Worm (Caenorhabditis elegans) whole organism, midembryonic: ENCODE measurements around the gene sdz-23.

Source experiments
- T22C8.4 ChIP-seq: fragments of 200-800 bp; sonication (Bioruptor generic); IDR thresholded peaks from 2 replicates; pipeline ENCODE4 v1.3.6; 2022; ENCODE audit warnings: missing genetic modification characterization, missing compliant biosample characterization
- cog-1 ChIP-seq: sonication (generic microtip); optimal IDR thresholded peaks from 2 replicates; lab custom pipeline; 2016; ENCODE audit warnings: missing genetic modification characterization, missing compliant biosample characterization
- flt-1 ChIP-seq: fragments of 200-800 bp; sonication (Bioruptor generic); IDR thresholded peaks from 2 replicates; pipeline ENCODE4 v1.3.6; 2022; ENCODE audit warnings: missing genetic modification characterization, missing compliant biosample characterization
- klf-2 ChIP-seq: fragments of 200-800 bp; sonication (Bioruptor generic); conservative IDR thresholded peaks from 2 replicates; pipeline ENCODE4 v1.3.6; 2022; ENCODE audit warnings: missing genetic modification reagents, missing genetic modification characterization, missing compliant biosample characterization
- med-1 ChIP-seq: sonication (generic microtip); optimal IDR thresholded peaks from 2 replicates; lab custom pipeline; 2017; ENCODE audit warnings: missing genetic modification characterization, mild to moderate bottlenecking, missing compliant biosample characterization, antibody characterized with exemption, missing genetic modification reagents; ENCODE audit not compliant: insufficient read depth
- ref-1 ChIP-seq: fragments of 200-800 bp; sonication (Bioruptor generic); conservative IDR thresholded peaks from 2 replicates; pipeline ENCODE4 v1.3.6; 2022; ENCODE audit warnings: missing genetic modification reagents, missing genetic modification characterization, missing compliant biosample characterization
- tab-1 ChIP-seq: fragments of 200-800 bp; sonication (Bioruptor generic); IDR thresholded peaks from 2 replicates; pipeline ENCODE4 v1.3.6; 2022; ENCODE audit warnings: missing genetic modification characterization, missing compliant biosample characterization
- ztf-23 ChIP-seq: fragments of 200-800 bp; sonication (Bioruptor generic); IDR thresholded peaks from 2 replicates; pipeline ENCODE4 v1.3.6; 2022; ENCODE audit warnings: missing genetic modification reagents, missing genetic modification characterization, missing compliant biosample characterization
- ztf-29 ChIP-seq: fragments of 200-800 bp; sonication (Bioruptor generic); IDR thresholded peaks from 2 replicates; pipeline ENCODE4 v1.3.6; 2022; ENCODE audit warnings: missing genetic modification reagents, missing genetic modification characterization, missing compliant biosample characterization

ce11 chrV:8129719-8130118, 30.3 kb downstream of the sdz-23 start:
- TF ChIP-seq flt-1 (GFP tag; lab: Robert Waterston, UW) (no peak), klf-2 (GFP tag; lab: Robert Waterston, UW) (no peak), ztf-23 (GFP tag; lab: Robert Waterston, UW) (no peak), ref-1 (GFP tag; lab: Robert Waterston, UW) (no peak), cog-1 (tag; lab: Kevin White, UChicago) (no peak), T22C8.4 (GFP tag; lab: Robert Waterston, UW) (no peak), med-1 (GFP tag; lab: Kevin White, UChicago) (no peak), ztf-29 (GFP tag; lab: Robert Waterston, UW) (no peak), tab-1 (no peak)
